Worm (Caenorhabditis elegans) whole organism, L1 larva: ENCODE measurements around the gene srsx-29.

Experiments used
- C04F5.9 ChIP-seq: sonication (generic microtip); optimal IDR thresholded peaks from 2 replicates; lab custom pipeline; 2016; ENCODE audit warnings: missing genetic modification characterization, missing compliant biosample characterization
- C34B4.2 ChIP-seq: sonication (generic microtip); optimal IDR thresholded peaks from 2 replicates; lab custom pipeline; 2017; ENCODE audit warnings: mild to moderate bottlenecking, missing genetic modification characterization, missing compliant biosample characterization
- blmp-1 ChIP-seq: fragments of 150-350 bp; optimal IDR thresholded peaks from 2 replicates; lab custom pipeline; 2014; ENCODE audit warnings: missing biosample characterization, missing genetic modification characterization
- ceh-63 ChIP-seq: fragments of 200-800 bp; sonication (Bioruptor generic); optimal IDR thresholded peaks from 2 replicates; lab custom pipeline; 2018; ENCODE audit warnings: mild to moderate bottlenecking, missing genetic modification characterization, missing compliant biosample characterization
- efl-1 ChIP-seq, 4 experiments: fragments of 150-350 bp; optimal IDR thresholded peaks in 3 of 4; peaks in 1 of 4; 1 replicate in 1 of 4; 2 replicates in 3 of 4; lab custom pipeline; 2014; ENCODE audit warnings: missing biosample characterization in 2 of 4, missing genetic modification characterization in 2 of 4, missing genetic modification reagents in 2 of 4
- elt-2 ChIP-seq: sonication (generic microtip); optimal IDR thresholded peaks from 2 replicates; lab custom pipeline; 2016; ENCODE audit warnings: missing genetic modification characterization, mild to moderate bottlenecking, inconsistent platforms, missing compliant biosample characterization, missing genetic modification reagents
- elt-3 ChIP-seq, 6 experiments: fragments of 150-350 bp in 1 of 6; sonication (generic microtip); optimal IDR thresholded peaks; 2 replicates each; lab custom pipeline; 2017 to 2018; ENCODE audit warnings: missing biosample characterization in 6 of 6, missing genetic modification characterization in 6 of 6, inconsistent platforms in 1 of 6
- fkh-10 ChIP-seq: sonication (generic microtip); optimal IDR thresholded peaks from 2 replicates; lab custom pipeline; 2017; ENCODE audit warnings: missing biosample characterization, missing genetic modification reagents, missing genetic modification characterization
- hlh-4 ChIP-seq: sonication (generic microtip); optimal IDR thresholded peaks from 2 replicates; lab custom pipeline; 2016; ENCODE audit warnings: mild to moderate bottlenecking, missing genetic modification characterization, missing compliant biosample characterization
- isw-1 ChIP-seq: fragments of 200-800 bp; sonication (Bioruptor generic); IDR thresholded peaks from 2 replicates; pipeline ENCODE4 v1.3.6; 2022; ENCODE audit warnings: missing genetic modification characterization, missing compliant biosample characterization
- lin-14 ChIP-seq: fragments of 200-800 bp; sonication (Bioruptor generic); optimal IDR thresholded peaks from 2 replicates; lab custom pipeline; 2018; ENCODE audit warnings: mild to moderate bottlenecking, missing genetic modification characterization, moderate library complexity, missing compliant biosample characterization
- lin-15B ChIP-seq: fragments of 150-350 bp; sonication (generic microtip); optimal IDR thresholded peaks from 3 replicates; lab custom pipeline; 2014; ENCODE audit warnings: missing biosample characterization, missing genetic modification characterization
- lin-35 ChIP-seq, 2 experiments: fragments of 150-350 bp; optimal IDR thresholded peaks; 2 replicates each; lab custom pipeline; 2014; ENCODE audit warnings: missing biosample characterization in 2 of 2, missing genetic modification characterization in 2 of 2, missing genetic modification reagents in 2 of 2
- lsy-2 ChIP-seq, 2 experiments: fragments of 150-350 bp; optimal IDR thresholded peaks; 2 replicates each; lab custom pipeline; 2014; ENCODE audit warnings: missing biosample characterization in 2 of 2, missing genetic modification characterization in 2 of 2
- mdl-1 ChIP-seq, 2 experiments: fragments of 150-350 bp; optimal IDR thresholded peaks; 2 replicates each; lab custom pipeline; 2014 to 2017; ENCODE audit warnings: missing biosample characterization in 2 of 2, missing genetic modification characterization in 2 of 2, inconsistent platforms in 1 of 2
- mef-2 ChIP-seq: fragments of 150-350 bp; optimal IDR thresholded peaks from 2 replicates; lab custom pipeline; 2014; ENCODE audit warnings: missing biosample characterization, missing genetic modification characterization
- mep-1 ChIP-seq: fragments of 150-350 bp; optimal IDR thresholded peaks from 2 replicates; lab custom pipeline; 2014; ENCODE audit warnings: missing biosample characterization, missing genetic modification characterization
- nhr-20 ChIP-seq: sonication (generic microtip); optimal IDR thresholded peaks from 2 replicates; lab custom pipeline; 2016; ENCODE audit warnings: mild to moderate bottlenecking, missing genetic modification characterization, missing compliant biosample characterization
- nhr-237 ChIP-seq: fragments of 150-350 bp; optimal IDR thresholded peaks from 2 replicates; lab custom pipeline; 2014; ENCODE audit warnings: missing biosample characterization, missing genetic modification characterization
- nhr-71 ChIP-seq: sonication (generic microtip); optimal IDR thresholded peaks from 2 replicates; lab custom pipeline; 2016; ENCODE audit warnings: mild to moderate bottlenecking, missing genetic modification characterization, moderate library complexity, missing compliant biosample characterization
- nhr-84 ChIP-seq: sonication (generic microtip); optimal IDR thresholded peaks from 2 replicates; lab custom pipeline; 2017; ENCODE audit warnings: missing biosample characterization, missing genetic modification characterization
- nhr-85 ChIP-seq: sonication (generic microtip); peaks from one replicate; lab custom pipeline; 2016; ENCODE audit warnings: missing genetic modification characterization, inconsistent platforms, missing compliant biosample characterization
- nhr-90 ChIP-seq: sonication (generic microtip); optimal IDR thresholded peaks from 2 replicates; lab custom pipeline; 2016; ENCODE audit warnings: mild to moderate bottlenecking, missing genetic modification characterization, missing compliant biosample characterization; ENCODE audit not compliant: poor library complexity
- pag-3 ChIP-seq: sonication (generic microtip); optimal IDR thresholded peaks from 2 replicates; lab custom pipeline; 2017; ENCODE audit warnings: missing genetic modification characterization, mild to moderate bottlenecking, missing compliant biosample characterization, antibody characterized with exemption, borderline replicate concordance; ENCODE audit not compliant: insufficient read depth
- skn-1 ChIP-seq: fragments of 150-350 bp; optimal IDR thresholded peaks from 2 replicates; lab custom pipeline; 2014; ENCODE audit warnings: missing biosample characterization, missing genetic modification characterization
- snpc-4 ChIP-seq: fragments of 150-350 bp; optimal IDR thresholded peaks from 2 replicates; lab custom pipeline; 2014; ENCODE audit warnings: missing biosample characterization, missing genetic modification characterization
- snu-23 ChIP-seq: sonication (generic microtip); optimal IDR thresholded peaks from 2 replicates; lab custom pipeline; 2016; ENCODE audit warnings: missing genetic modification characterization, missing compliant biosample characterization
- sox-4 ChIP-seq: sonication (generic microtip); optimal IDR thresholded peaks from 2 replicates; lab custom pipeline; 2016; ENCODE audit warnings: missing genetic modification characterization, missing compliant biosample characterization
- sptf-1 ChIP-seq: fragments of 150-350 bp; optimal IDR thresholded peaks from 2 replicates; lab custom pipeline; 2014; ENCODE audit warnings: missing biosample characterization, missing genetic modification characterization
- swsn-7 ChIP-seq: sonication (generic microtip); optimal IDR thresholded peaks from 2 replicates; lab custom pipeline; 2016; ENCODE audit warnings: missing genetic modification characterization, missing compliant biosample characterization
- unc-130 ChIP-seq: fragments of 150-350 bp; optimal IDR thresholded peaks from 2 replicates; lab custom pipeline; 2017; ENCODE audit warnings: missing biosample characterization, missing genetic modification characterization, inconsistent platforms
- unc-86 ChIP-seq: sonication (generic microtip); optimal IDR thresholded peaks from 2 replicates; lab custom pipeline; 2016; ENCODE audit warnings: missing genetic modification characterization, missing compliant biosample characterization
- zip-4 ChIP-seq: fragments of 200-800 bp; sonication (Bioruptor generic); optimal IDR thresholded peaks from 2 replicates; lab custom pipeline; 2018; ENCODE audit warnings: mild to moderate bottlenecking, missing genetic modification characterization, moderate library complexity, missing compliant biosample characterization
- ztf-11 ChIP-seq, 2 experiments: sonication (generic microtip); optimal IDR thresholded peaks; 2 replicates each; lab custom pipeline; 2016 to 2017; ENCODE audit warnings: missing genetic modification characterization in 2 of 2, missing biosample characterization in 1 of 2, missing compliant biosample characterization in 1 of 2

The srsx-29 gene

DNA sequence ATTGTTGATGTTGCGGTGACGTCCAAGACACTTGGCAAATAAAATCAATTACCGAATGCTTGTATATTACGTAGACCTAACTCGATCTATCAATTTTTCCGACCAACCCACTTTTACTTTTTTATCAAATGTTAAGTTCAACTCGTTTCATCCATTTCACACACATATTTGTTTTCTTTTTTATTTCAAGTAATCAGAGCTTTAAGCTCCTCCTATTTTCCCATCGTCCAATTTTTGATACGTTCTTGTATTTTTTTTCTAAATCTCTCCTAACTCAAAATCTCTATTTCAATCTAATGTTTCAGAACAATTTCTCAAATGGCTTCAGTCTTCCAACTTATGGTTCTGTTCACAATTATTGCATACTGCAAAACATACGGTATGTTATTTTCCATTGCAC, 43.6 kb downstream of the srsx-29 start, which contains the start of gene ZK856.6:
Gene ZK856.6 (plus strand): TSS at position 301 of the 400 bp plus-strand sequence.
- no peak for TF ChIP-seq C04F5.9 (tag; lab: Kevin White, UChicago)

DNA sequence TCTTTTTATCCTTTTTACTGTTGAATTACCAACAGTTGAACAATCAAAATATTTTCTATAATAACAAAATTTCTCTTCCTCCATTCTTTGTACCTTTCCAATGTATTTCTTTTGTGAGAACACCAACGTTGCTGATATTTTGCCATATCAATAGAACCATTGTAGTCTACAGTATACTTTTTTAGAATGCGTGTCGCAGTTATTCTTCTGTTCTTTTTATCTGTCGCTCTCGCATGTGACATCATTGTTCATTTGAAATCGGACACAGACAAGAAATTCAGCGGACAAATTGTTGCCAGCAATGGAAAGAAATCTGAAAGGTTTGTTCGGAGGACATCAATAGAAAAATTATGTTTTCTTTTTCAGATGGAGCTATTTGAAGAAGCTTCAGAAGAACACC, 47.1 kb downstream of the srsx-29 start, which contains the start of gene ZK856.7:
Gene ZK856.7 (plus strand): TSS at position 186 of the 400 bp plus-strand sequence.
- TF ChIP-seq lsy-2 (tag; optimal IDR thresholded peaks at IDR 0.05; lab: Kevin White, UChicago) (no peak), efl-1 (optimal IDR thresholded peaks at IDR 0.05; lab: Kevin White, UChicago) (no peak), efl-1 (GFP tag; optimal IDR thresholded peaks at IDR 0.05 in 1 of 2; lab: Kevin White, UChicago) (no peak), nhr-85 (no peak), lin-14 (GFP tag; lab: Kevin White, UChicago) (no peak), blmp-1 (tag; lab: Kevin White, UChicago) (peak; percentile 9), nhr-20 (tag; lab: Kevin White, UChicago) (peak; percentile 16), elt-3 (tag; optimal IDR thresholded peaks at IDR 0.05; lab: Kevin White, UChicago) (no peak), sox-4 (tag; lab: Kevin White, UChicago) (no peak)

DNA sequence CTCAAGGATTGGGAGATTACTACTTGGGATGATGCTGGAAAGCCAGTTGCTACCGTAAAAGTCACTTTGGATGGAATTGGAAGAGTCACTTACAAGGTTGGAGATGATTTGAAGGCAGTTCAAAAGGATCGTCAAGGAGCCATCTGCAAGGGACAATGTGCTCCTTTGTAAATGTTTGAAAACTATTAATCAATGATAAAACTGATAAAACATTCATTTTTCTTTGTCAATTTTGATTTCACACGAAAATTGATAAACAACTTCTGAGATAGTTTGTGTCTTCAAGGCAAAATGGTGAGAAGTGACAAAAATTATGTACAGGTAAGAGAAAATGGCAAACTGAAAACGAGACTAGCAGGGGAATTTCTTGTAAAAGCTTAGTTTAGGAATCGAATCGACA, 47.5 kb downstream of the srsx-29 start:
- TF ChIP-seq ceh-63 (GFP tag; lab: Kevin White, UChicago) (no peak), nhr-71 (tag; lab: Kevin White, UChicago) (no peak), elt-2 (peak; percentile 15), lin-15B (no peak), nhr-85 (no peak), mdl-1 (tag; optimal IDR thresholded peaks at IDR 0.05; lab: Kevin White, UChicago) (no peak), sptf-1 (tag; lab: Kevin White, UChicago) (no peak), skn-1 (tag; lab: Kevin White, UChicago) (no peak), isw-1 (GFP tag; lab: Robert Waterston, UW) (no peak), nhr-237 (no peak), lin-35 (GFP tag; optimal IDR thresholded peaks at IDR 0.05; lab: Kevin White, UChicago) (no peak), mef-2 (no peak), fkh-10 (GFP tag; lab: Kevin White, UChicago) (no peak), unc-86 (tag; lab: Kevin White, UChicago) (no peak), pag-3 (tag; lab: Kevin White, UChicago) (no peak), snpc-4 (tag; lab: Kevin White, UChicago) (no peak), efl-1 (optimal IDR thresholded peaks at IDR 0.05; lab: Kevin White, UChicago) (no peak), efl-1 (GFP tag; optimal IDR thresholded peaks at IDR 0.05 in 1 of 2; lab: Kevin White, UChicago) (peak in 1 of 2 experiments; percentile 91)

DNA sequence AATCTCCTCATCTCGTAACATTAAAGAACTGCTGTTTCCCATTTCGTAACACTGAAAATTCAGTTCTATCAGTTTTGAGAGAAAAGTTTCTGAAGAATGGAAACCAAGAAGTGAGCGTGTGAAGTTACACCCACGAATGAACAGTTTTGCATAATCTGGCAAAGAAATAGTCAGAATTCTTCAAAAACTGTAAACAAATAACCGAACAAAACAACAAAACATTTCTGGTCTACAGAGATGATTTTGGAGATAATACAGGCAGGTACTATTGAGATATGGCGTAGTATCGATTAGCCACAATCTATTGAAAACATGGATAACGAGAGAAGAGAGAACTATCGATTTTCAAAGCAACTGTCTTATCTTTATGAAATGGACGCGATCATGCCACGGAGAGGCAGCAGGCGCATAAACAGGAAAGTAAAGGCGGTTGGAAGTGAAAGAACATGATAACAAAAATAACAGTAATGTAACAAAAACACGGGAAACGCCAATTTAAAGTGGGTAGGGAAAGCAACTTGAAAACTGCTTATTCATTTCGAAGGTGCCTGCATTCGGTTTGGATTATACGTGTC, 48.7 kb downstream of the srsx-29 start, which contains the start of gene chpf-1:
Gene chpf-1 (minus strand): TSS at position 51 of the 575 bp plus-strand sequence.
- TF ChIP-seq lin-14 (GFP tag; lab: Kevin White, UChicago) = peak; percentile 38
- peak in 1 of 2 experiments; percentile 58 for TF ChIP-seq lin-35 (GFP tag; optimal IDR thresholded peaks at IDR 0.05; lab: Kevin White, UChicago)
- peak; percentile 11 for TF ChIP-seq nhr-20 (tag; lab: Kevin White, UChicago)
- TF ChIP-seq nhr-90 = no peak
- no peak for TF ChIP-seq hlh-4 (tag; lab: Kevin White, UChicago)
- peak; percentile 31 for TF ChIP-seq nhr-71 (tag; lab: Kevin White, UChicago)
- peak; percentile 26 for TF ChIP-seq unc-130 (tag; lab: Kevin White, UChicago)
- TF ChIP-seq elt-3 (tag; optimal IDR thresholded peaks at IDR 0.05; lab: Kevin White, UChicago) = peak in 1 of 6 experiments; percentile 80
- peak in 1 of 2 experiments; percentile 0 for TF ChIP-seq mdl-1 (tag; optimal IDR thresholded peaks at IDR 0.05; lab: Kevin White, UChicago)
- TF ChIP-seq skn-1 (tag; lab: Kevin White, UChicago) = no peak
- TF ChIP-seq snu-23 (GFP tag; lab: Kevin White, UChicago) = peak; percentile 29
- TF ChIP-seq nhr-84 (tag; lab: Kevin White, UChicago) = no peak
- peak; percentile 20 for TF ChIP-seq mep-1 (tag; lab: Kevin White, UChicago)
- TF ChIP-seq zip-4 (GFP tag; lab: Kevin White, UChicago) = no peak
- peak; percentile 22 for TF ChIP-seq elt-2
- TF ChIP-seq ztf-11 (tag; optimal IDR thresholded peaks at IDR 0.05; lab: Kevin White, UChicago) = no peak
- TF ChIP-seq nhr-85 = no peak
- TF ChIP-seq blmp-1 (tag; lab: Kevin White, UChicago) = peak; percentile 80
- TF ChIP-seq swsn-7 (tag; lab: Kevin White, UChicago) = no peak
- no peak for TF ChIP-seq C34B4.2
